Fruit fly (Drosophila melanogaster): ENCODE results near the gene pn.

DNA sequence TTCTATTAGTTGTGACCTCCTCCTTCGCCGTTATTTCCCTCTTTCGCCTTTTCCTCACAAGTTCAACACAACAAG lies 42.8 kb upstream of the pn start, which contains the start of gene ph-p:
- TF ChIP-seq CG8478 (optimal IDR thresholded peaks at IDR 0.05) (no peak), usp (GFP tag; optimal IDR thresholded peaks at IDR 0.05) (no peak), EcR (GFP tag; optimal IDR thresholded peaks at IDR 0.05) (no peak), Dll (optimal IDR thresholded peaks at IDR 0.05) (no peak)
